Fruit fly (Drosophila melanogaster) whole organism, wandering third instar larva: ENCODE data around the gene Shawl.

ENCODE experiments used
- Abd-B ChIP-seq: fragments of >200 bp; optimal IDR thresholded peaks from 2 replicates; lab custom pipeline; 2017; ENCODE audit warnings: missing biosample characterization, missing genetic modification characterization
- CG32264 ChIP-seq: fragments of 200-800 bp; sonication (Bioruptor generic); optimal IDR thresholded peaks from 2 replicates; lab custom pipeline; 2016; ENCODE audit warnings: missing biosample characterization, missing genetic modification characterization
- CG9705 ChIP-seq: fragments of 200-800 bp; sonication (Bioruptor generic); optimal IDR thresholded peaks from 2 replicates; lab custom pipeline; 2018; ENCODE audit warnings: missing biosample characterization, mild to moderate bottlenecking, missing genetic modification characterization
- CrebA ChIP-seq: fragments of 200-800 bp; sonication (Bioruptor generic); optimal IDR thresholded peaks from 2 replicates; lab custom pipeline; 2016; ENCODE audit warnings: missing biosample characterization, mild to moderate bottlenecking, missing genetic modification characterization, borderline replicate concordance
- Dfd ChIP-seq: fragments of >200 bp; optimal IDR thresholded peaks from 2 replicates; lab custom pipeline; 2017; ENCODE audit warnings: missing biosample characterization, missing genetic modification characterization
- Dif ChIP-seq: fragments of 200-275, 200-300 bp; sonication (Bioruptor generic); optimal IDR thresholded peaks from 2 replicates; lab custom pipeline; 2018; ENCODE audit warnings: missing biosample characterization, missing genetic modification characterization; ENCODE audit not compliant: partially characterized antibody
- GATAd ChIP-seq: sonication (Bioruptor generic); optimal IDR thresholded peaks from 2 replicates; lab custom pipeline; 2016; ENCODE audit warnings: missing biosample characterization, missing genetic modification characterization
- HLH106 ChIP-seq: fragments of 200-800 bp; optimal IDR thresholded peaks from 3 replicates; lab custom pipeline; 2019; ENCODE audit warnings: missing biosample characterization, mild to moderate bottlenecking, missing genetic modification characterization, moderate library complexity
- Hnf4 ChIP-seq: fragments of 200-800 bp; sonication (Bioruptor generic); optimal IDR thresholded peaks from 2 replicates; lab custom pipeline; 2016; ENCODE audit warnings: missing biosample characterization, mild to moderate bottlenecking, missing genetic modification characterization
- Hr78 ChIP-seq: fragments of >200 bp; optimal IDR thresholded peaks from 2 replicates; lab custom pipeline; 2017; ENCODE audit warnings: missing biosample characterization, missing genetic modification characterization
- Hr83 ChIP-seq: fragments of 200-300 bp; sonication (Bioruptor generic); optimal IDR thresholded peaks from 2 replicates; lab custom pipeline; 2016; ENCODE audit warnings: missing biosample characterization, mild to moderate bottlenecking, missing genetic modification characterization, moderate library complexity; ENCODE audit not compliant: poor library complexity, severe bottlenecking
- Mio ChIP-seq: sonication (Bioruptor generic); optimal IDR thresholded peaks from 2 replicates; lab custom pipeline; 2016; ENCODE audit warnings: missing biosample characterization, missing genetic modification characterization
- Myc ChIP-seq: fragments of >200 bp; optimal IDR thresholded peaks from 2 replicates; lab custom pipeline; 2017
- N ChIP-seq: fragments of >200 bp; optimal IDR thresholded peaks from 2 replicates; lab custom pipeline; 2018; ENCODE audit warnings: missing biosample characterization, missing external identifiers, missing genetic modification characterization
- OdsH ChIP-seq: fragments of 200-800 bp; sonication (Bioruptor generic); optimal IDR thresholded peaks from 2 replicates; lab custom pipeline; 2016; ENCODE audit warnings: missing biosample characterization, mild to moderate bottlenecking, missing genetic modification characterization
- Rel ChIP-seq, 2 experiments: fragments of 200-800 bp; sonication (Bioruptor generic) in 1 of 2; optimal IDR thresholded peaks; 2 replicates in 1 of 2; 3 replicates in 1 of 2; lab custom pipeline; 2016 to 2019; ENCODE audit warnings: mild to moderate bottlenecking in 2 of 2, missing biosample characterization in 2 of 2, missing genetic modification characterization in 2 of 2, moderate library complexity in 1 of 2
- Sp1 ChIP-seq: fragments of 200-800 bp; sonication (Bioruptor generic); optimal IDR thresholded peaks from 3 replicates; lab custom pipeline; 2019; ENCODE audit warnings: missing biosample characterization, mild to moderate bottlenecking, missing genetic modification characterization, moderate library complexity
- Vsx2 ChIP-seq: fragments of 200-300, 225-300 bp; sonication (Bioruptor generic); optimal IDR thresholded peaks from 2 replicates; lab custom pipeline; 2018; ENCODE audit warnings: missing biosample characterization, missing genetic modification characterization; ENCODE audit not compliant: partially characterized antibody
- br ChIP-seq: fragments of 200-800 bp; sonication (Bioruptor generic); optimal IDR thresholded peaks from 2 replicates; lab custom pipeline; 2016; ENCODE audit warnings: missing biosample characterization, missing genetic modification characterization
- dl ChIP-seq, 2 experiments: fragments of 175-275, 200-275 bp in 1 of 2; fragments of 200-275 bp in 1 of 2; sonication (Bioruptor generic); optimal IDR thresholded peaks; lab custom pipeline; 2018; ENCODE audit warnings: mild to moderate bottlenecking in 2 of 2, missing biosample characterization in 2 of 2, missing genetic modification characterization in 2 of 2, moderate library complexity in 2 of 2; ENCODE audit not compliant: partially characterized antibody in 2 of 2, insufficient read depth in 1 of 2
- dmrt93B ChIP-seq: fragments of 200-800 bp; sonication (Bioruptor generic); optimal IDR thresholded peaks from 2 replicates; lab custom pipeline; 2018; ENCODE audit warnings: missing biosample characterization, mild to moderate bottlenecking, missing genetic modification characterization
- dsf ChIP-seq: sonication (Bioruptor generic); optimal IDR thresholded peaks from 2 replicates; lab custom pipeline; 2016; ENCODE audit warnings: missing biosample characterization, missing genetic modification characterization, borderline replicate concordance
- ey ChIP-seq: fragments of 200-800 bp; sonication (Bioruptor generic); optimal IDR thresholded peaks from 2 replicates; lab custom pipeline; 2016; ENCODE audit warnings: missing biosample characterization, missing genetic modification characterization
- foxo ChIP-seq, 2 experiments: fragments of 200-800 bp; sonication (Bioruptor generic); optimal IDR thresholded peaks; 2 replicates in 1 of 2; 3 replicates in 1 of 2; lab custom pipeline; 2016 to 2017; ENCODE audit warnings: missing biosample characterization in 2 of 2, missing genetic modification characterization in 2 of 2
- fru ChIP-seq: fragments of 200-800 bp; sonication (Bioruptor generic); optimal IDR thresholded peaks from 3 replicates; lab custom pipeline; 2016; ENCODE audit warnings: missing biosample characterization, mild to moderate bottlenecking, missing genetic modification characterization
- h ChIP-seq: fragments of 200-800 bp; sonication (Bioruptor generic); optimal IDR thresholded peaks from 3 replicates; lab custom pipeline; 2016; ENCODE audit warnings: missing biosample characterization, mild to moderate bottlenecking, missing genetic modification characterization
- jim ChIP-seq: fragments of 175-275, 200-325 bp; sonication (Bioruptor generic); optimal IDR thresholded peaks from 2 replicates; lab custom pipeline; 2016; ENCODE audit warnings: missing biosample characterization, mild to moderate bottlenecking, missing genetic modification characterization
- lola ChIP-seq: fragments of >200 bp; optimal IDR thresholded peaks from 2 replicates; lab custom pipeline; 2017; ENCODE audit warnings: missing biosample characterization, missing genetic modification characterization
- pan ChIP-seq: fragments of >200 bp; optimal IDR thresholded peaks from 2 replicates; lab custom pipeline; 2017
- psq ChIP-seq: fragments of 200-800 bp; sonication (Bioruptor generic); optimal IDR thresholded peaks from 3 replicates; lab custom pipeline; 2017; ENCODE audit warnings: missing biosample characterization, mild to moderate bottlenecking, missing genetic modification characterization, moderate library complexity
- rgr ChIP-seq: fragments of 200-800 bp; sonication (Bioruptor generic); optimal IDR thresholded peaks from 3 replicates; lab custom pipeline; 2016; ENCODE audit warnings: missing biosample characterization, mild to moderate bottlenecking, missing genetic modification characterization
- sage ChIP-seq: fragments of 200-800 bp; sonication (Bioruptor generic); optimal IDR thresholded peaks from 2 replicates; lab custom pipeline; 2016; ENCODE audit warnings: missing biosample characterization, mild to moderate bottlenecking, missing genetic modification characterization
- sv ChIP-seq: fragments of 200-800 bp; sonication (Bioruptor generic); optimal IDR thresholded peaks from 3 replicates; lab custom pipeline; 2016; ENCODE audit warnings: missing biosample characterization, missing genetic modification characterization
- tai ChIP-seq: sonication (Bioruptor generic); optimal IDR thresholded peaks from 2 replicates; lab custom pipeline; 2016; ENCODE audit warnings: missing biosample characterization, missing genetic modification characterization
- usp ChIP-seq: fragments of >200 bp; optimal IDR thresholded peaks from 2 replicates; lab custom pipeline; 2017; ENCODE audit warnings: missing biosample characterization, missing genetic modification characterization
- woc ChIP-seq: sonication (Bioruptor generic); optimal IDR thresholded peaks from 2 replicates; lab custom pipeline; 2016; ENCODE audit warnings: missing biosample characterization, mild to moderate bottlenecking, missing genetic modification characterization

Shawl gene

dm6 chr2L:9445753-9446152 lies 30.8 kb upstream of the Shawl start:
- no peak for TF ChIP-seq GATAd (GFP tag; lab: Kevin White, UChicago)
- no peak for TF ChIP-seq Myc (lab: Kevin White, UChicago)
- TF ChIP-seq CG32264 (GFP tag; lab: Kevin White, UChicago): no peak
- no peak for TF ChIP-seq sv (GFP tag; lab: Kevin White, UChicago)
- TF ChIP-seq OdsH (GFP tag; lab: Kevin White, UChicago): no peak
- TF ChIP-seq dsf (GFP tag; lab: Kevin White, UChicago): no peak
- no peak for TF ChIP-seq Dfd
- no peak for TF ChIP-seq HLH106 (tag; lab: Kevin White, UChicago)
- no peak for TF ChIP-seq rgr
- TF ChIP-seq foxo (GFP tag; optimal IDR thresholded peaks at IDR 0.05; lab: Kevin White, UChicago): no peak
- no peak for TF ChIP-seq br (GFP tag; lab: Kevin White, UChicago)
- no peak for TF ChIP-seq Hr78 (GFP tag; lab: Kevin White, UChicago)
- TF ChIP-seq Hr83 (GFP tag; lab: Kevin White, UChicago): no peak
- TF ChIP-seq ey: no peak
- no peak for TF ChIP-seq Mio
- TF ChIP-seq Abd-B (GFP tag; lab: Kevin White, UChicago): no peak
- TF ChIP-seq CG9705 (GFP tag; lab: Kevin White, UChicago): no peak
- no peak for TF ChIP-seq dmrt93B
- TF ChIP-seq, all 38 proteins: peak for 0

- TF ChIP-seq HLH106 (tag; lab: Kevin White, UChicago) (no peak), Rel (GFP tag; optimal IDR thresholded peaks at IDR 0.05; lab: Kevin White, UChicago) (no peak), Rel (tag; optimal IDR thresholded peaks at IDR 0.05; lab: Kevin White, UChicago) (peak; percentile 38)
- TF ChIP-seq, all 38 proteins: peak for 1
Observed at dm6 chr2L:9442795-9443287, 27.9 kb upstream of the Shawl start.

- no peak for TF ChIP-seq woc (GFP tag; lab: Kevin White, UChicago)
- TF ChIP-seq tai: no peak
- TF ChIP-seq dl (GFP tag; optimal IDR thresholded peaks at IDR 0.05; lab: Kevin White, UChicago; ENCODE audit: insufficient read depth in 1 of 2, partially characterized antibody in 2 of 2): no peak
- TF ChIP-seq Hnf4 (GFP tag; lab: Kevin White, UChicago): no peak
- TF ChIP-seq CrebA (GFP tag; lab: Kevin White, UChicago): no peak
- no peak for TF ChIP-seq sage (GFP tag; lab: Kevin White, UChicago)
- TF ChIP-seq CG9705 (GFP tag; lab: Kevin White, UChicago): no peak
- TF ChIP-seq CG32264 (GFP tag; lab: Kevin White, UChicago): no peak
- TF ChIP-seq N: no peak
- no peak for TF ChIP-seq usp (GFP tag; lab: Kevin White, UChicago)
- TF ChIP-seq Dif (GFP tag; lab: Kevin White, UChicago): no peak
- no peak for TF ChIP-seq Mio
- no peak for TF ChIP-seq lola
- TF ChIP-seq Vsx2 (GFP tag; lab: Kevin White, UChicago): no peak
- no peak for TF ChIP-seq dmrt93B
- TF ChIP-seq Hr83 (GFP tag; lab: Kevin White, UChicago): no peak
- TF ChIP-seq OdsH (GFP tag; lab: Kevin White, UChicago): no peak
Observed at dm6 chr2L:9440640-9441039, 25.7 kb upstream of the Shawl start, which contains the start of gene CG33723. Gene CG33723 (minus strand): TSS chr2L:9440740.

DNA sequence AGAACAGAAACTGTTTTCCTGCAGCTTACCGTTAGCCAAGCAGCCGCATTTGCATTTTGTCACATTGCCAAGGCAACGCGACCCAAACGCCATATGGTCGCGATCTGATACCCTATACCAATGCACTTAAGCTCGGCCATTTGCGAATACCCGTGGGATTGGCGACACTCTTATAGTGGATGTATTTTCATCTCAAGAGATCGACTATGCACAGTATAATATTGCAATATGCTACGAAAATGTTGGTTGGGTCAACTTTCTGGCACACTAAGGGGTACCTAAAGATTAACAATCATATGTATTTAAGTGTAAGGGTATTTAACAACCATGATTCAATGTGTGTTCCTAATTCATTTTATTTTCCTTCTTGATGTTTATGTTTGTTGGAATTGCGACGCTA lies 23.3 kb upstream of the Shawl start:
- TF ChIP-seq OdsH (GFP tag; lab: Kevin White, UChicago) (peak; percentile 47), h (peak; percentile 81), Mio (no peak), rgr (peak; percentile 71), br (GFP tag; lab: Kevin White, UChicago) (peak; percentile 71), usp (GFP tag; lab: Kevin White, UChicago) (no peak), Hnf4 (GFP tag; lab: Kevin White, UChicago) (peak; percentile 59), pan (lab: Kevin White, UChicago) (no peak), fru (GFP tag; lab: Kevin White, UChicago) (peak; percentile 67), dl (GFP tag; optimal IDR thresholded peaks at IDR 0.05; lab: Kevin White, UChicago; ENCODE audit: insufficient read depth in 1 of 2, partially characterized antibody in 2 of 2) (no peak), Sp1 (GFP tag; lab: Kevin White, UChicago) (peak; percentile 30), CG32264 (GFP tag; lab: Kevin White, UChicago) (peak; percentile 16), Rel (GFP tag; optimal IDR thresholded peaks at IDR 0.05; lab: Kevin White, UChicago) (no peak), Rel (tag; optimal IDR thresholded peaks at IDR 0.05; lab: Kevin White, UChicago) (no peak), woc (GFP tag; lab: Kevin White, UChicago) (peak; percentile 80), psq (GFP tag; lab: Kevin White, UChicago) (peak; percentile 37), Dif (GFP tag; lab: Kevin White, UChicago) (no peak), foxo (GFP tag; optimal IDR thresholded peaks at IDR 0.05; lab: Kevin White, UChicago) (peak in 1 of 2 experiments; percentile 51), jim (GFP tag; lab: Kevin White, UChicago) (no peak), CrebA (GFP tag; lab: Kevin White, UChicago) (no peak), dmrt93B (peak; percentile 39), lola (no peak), ey (peak; percentile 9), HLH106 (tag; lab: Kevin White, UChicago) (peak; percentile 60)
